Fruit fly (Drosophila melanogaster): ENCODE results near the gene Gmppb.

Gmppb gene

DNA sequence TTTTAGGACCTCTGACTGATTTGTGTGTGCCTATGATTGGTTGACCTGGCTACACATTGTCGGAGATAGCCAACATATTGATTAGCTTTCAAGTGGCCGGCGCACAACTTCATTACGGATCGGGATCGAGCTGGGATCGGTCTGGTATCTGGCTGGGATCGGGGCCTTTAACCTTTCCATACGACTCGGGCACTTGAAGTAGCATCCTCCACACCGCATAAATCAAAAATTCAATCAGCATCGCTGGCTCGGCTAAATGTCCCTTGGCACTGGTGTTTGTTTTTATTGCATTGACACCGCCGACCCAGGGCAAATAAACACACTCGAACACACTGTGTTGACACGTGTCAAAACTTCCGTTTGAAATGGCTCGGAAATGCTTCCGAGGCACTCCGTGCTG lies 44.5 kb downstream of the Gmppb start:
- TF ChIP-seq Dll (optimal IDR thresholded peaks at IDR 0.05) (no peak), CG8478 (optimal IDR thresholded peaks at IDR 0.05) (no peak), pan (optimal IDR thresholded peaks at IDR 0.05) (no peak), EcR (GFP tag; optimal IDR thresholded peaks at IDR 0.05) (no peak)

dm6 chr3R:4858018-4858417 lies 46.8 kb downstream of the Gmppb start:
- no peak for TF ChIP-seq psq (optimal IDR thresholded peaks at IDR 0.05)
- no peak for TF ChIP-seq EcR (GFP tag; optimal IDR thresholded peaks at IDR 0.05)
- no peak for TF ChIP-seq usp (GFP tag; optimal IDR thresholded peaks at IDR 0.05)
- TF ChIP-seq CG8478 (optimal IDR thresholded peaks at IDR 0.05) = no peak
- no peak for TF ChIP-seq pan (optimal IDR thresholded peaks at IDR 0.05)
- TF ChIP-seq Dll (optimal IDR thresholded peaks at IDR 0.05) = no peak

dm6 chr3R:4858508-4859275 lies 47.4 kb downstream of the Gmppb start:
- TF ChIP-seq usp (GFP tag; optimal IDR thresholded peaks at IDR 0.05) = no peak
- no peak for TF ChIP-seq Dll (optimal IDR thresholded peaks at IDR 0.05)
- no peak for TF ChIP-seq pan (optimal IDR thresholded peaks at IDR 0.05)
- no peak for TF ChIP-seq EcR (GFP tag; optimal IDR thresholded peaks at IDR 0.05)
- no peak for TF ChIP-seq psq (optimal IDR thresholded peaks at IDR 0.05)
- TF ChIP-seq CG8478 (optimal IDR thresholded peaks at IDR 0.05) = no peak

dm6 chr3R:4861144-4861543 lies 49.9 kb downstream of the Gmppb start:
- TF ChIP-seq Dll (optimal IDR thresholded peaks at IDR 0.05) (no peak), pan (optimal IDR thresholded peaks at IDR 0.05) (no peak)

- TF ChIP-seq psq (optimal IDR thresholded peaks at IDR 0.05) (no peak), EcR (GFP tag; optimal IDR thresholded peaks at IDR 0.05) (no peak), pan (optimal IDR thresholded peaks at IDR 0.05) (no peak), usp (GFP tag; optimal IDR thresholded peaks at IDR 0.05) (no peak), Dll (optimal IDR thresholded peaks at IDR 0.05) (no peak), CG8478 (optimal IDR thresholded peaks at IDR 0.05) (no peak)
Measured at dm6 chr3R:4863825-4864224, 52.6 kb downstream of the Gmppb start.

- TF ChIP-seq usp (GFP tag; optimal IDR thresholded peaks at IDR 0.05) = no peak
Measured at dm6 chr3R:4864901-4865601, 53.8 kb downstream of the Gmppb start.
